Worm (Caenorhabditis elegans): Measurements from ENCODE around the gene E04F6.6.
A peak's percentile ranks its signal among the peaks of the same experiment; 100 is the strongest.

E04F6.6 gene

DNA sequence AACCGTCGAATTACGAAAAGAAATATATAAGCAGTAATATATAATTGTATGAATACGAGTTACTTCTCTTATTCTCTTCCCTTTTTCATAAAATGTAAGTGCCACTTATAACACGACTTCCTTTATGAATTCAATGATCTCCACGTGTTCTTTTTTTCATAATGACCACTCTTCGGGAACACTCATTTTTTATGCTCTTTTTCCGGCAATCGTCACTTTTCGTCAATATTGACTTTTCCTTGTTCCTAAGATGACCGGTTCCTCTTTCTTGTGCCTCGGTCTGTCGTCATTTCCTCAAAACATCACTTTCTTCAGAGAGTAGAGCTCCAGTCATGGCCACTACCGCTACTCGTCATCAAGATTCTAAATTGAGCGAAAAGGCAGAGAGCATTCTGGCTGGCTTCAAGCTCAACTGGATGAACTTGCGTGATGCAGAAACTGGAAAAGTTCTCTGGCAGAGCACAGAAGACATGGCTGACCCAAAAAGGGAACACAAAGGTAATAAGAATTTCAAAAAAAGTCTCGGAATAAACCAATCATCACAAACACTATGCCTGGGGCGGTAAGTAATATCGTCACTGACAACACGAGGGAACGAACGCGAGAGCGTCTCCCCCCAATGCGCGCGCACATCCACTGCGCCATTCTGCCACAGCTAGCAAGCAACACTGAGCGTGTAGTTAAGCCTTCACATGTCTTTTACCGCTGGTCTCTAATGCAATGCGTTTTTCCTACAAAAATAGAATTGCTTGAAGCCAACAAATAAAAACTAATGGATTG, 15.7 kb downstream of the E04F6.6 start, which contains the start of gene pdl-1 (continued):
- peak; percentile 84; the same call in 1 of the 2 replicates for TF ChIP-seq ztf-25 (GFP tag; IDR thresholded peaks at IDR 0.05)
- no peak for TF ChIP-seq F39B2.1 (GFP tag; IDR thresholded peaks at IDR 0.05)
- peak; percentile 76 for TF ChIP-seq somi-1 (GFP tag; optimal IDR thresholded peaks at IDR 0.05)
- peak; percentile 53; the same call in 1 of the 2 replicates for TF ChIP-seq madf-3 (GFP tag; IDR thresholded peaks at IDR 0.05)

DNA sequence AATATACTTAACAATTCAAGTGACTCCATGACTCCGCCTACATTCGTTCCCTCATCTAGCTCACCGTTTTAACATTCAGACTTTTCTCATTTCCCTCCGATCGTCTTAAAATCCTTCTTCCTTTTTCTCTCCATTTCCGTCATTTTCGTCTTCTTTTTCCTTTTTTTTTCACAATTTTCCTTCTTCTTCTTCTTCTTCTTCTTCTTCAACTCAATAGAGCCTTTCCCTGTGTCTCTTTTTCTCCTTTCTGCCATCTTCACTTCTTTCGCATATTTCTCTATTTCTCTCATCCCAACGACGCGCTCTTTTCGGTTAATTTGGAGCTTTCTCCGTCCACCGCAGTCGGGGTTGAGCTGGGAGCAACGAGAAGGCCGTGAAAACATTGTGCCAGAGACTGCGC, 16.7 kb downstream of the E04F6.6 start:
- TF ChIP-seq F57A8.1 (GFP tag; optimal IDR thresholded peaks at IDR 0.05): no peak
- no peak for TF ChIP-seq nhr-27 (tag; optimal IDR thresholded peaks at IDR 0.05)
- no peak for TF ChIP-seq ets-4 (GFP tag; optimal IDR thresholded peaks at IDR 0.05)
- no peak for TF ChIP-seq rpc-1 (optimal IDR thresholded peaks at IDR 0.05)
- no peak for TF ChIP-seq rpc-1 (tag; optimal IDR thresholded peaks at IDR 0.05)
- TF ChIP-seq F39B2.1 (GFP tag; IDR thresholded peaks at IDR 0.05): no peak
- TF ChIP-seq him-1 (tag; optimal IDR thresholded peaks at IDR 0.05): no peak
- TF ChIP-seq pbrm-1 (GFP tag; IDR thresholded peaks at IDR 0.05): no peak
- no peak for TF ChIP-seq snpc-4 (GFP tag; optimal IDR thresholded peaks at IDR 0.05)
- no peak for TF ChIP-seq snpc-4 (tag; optimal IDR thresholded peaks at IDR 0.05)
- no peak for TF ChIP-seq ekl-4 (GFP tag; IDR thresholded peaks at IDR 0.05)
- TF ChIP-seq somi-1 (GFP tag; optimal IDR thresholded peaks at IDR 0.05): no peak
- TF ChIP-seq D2030.7 (GFP tag; IDR thresholded peaks at IDR 0.05): no peak
- no peak for TF ChIP-seq rcor-1 (GFP tag; IDR thresholded peaks at IDR 0.05)
- no peak for TF ChIP-seq snpc-1.3 (tag; optimal IDR thresholded peaks at IDR 0.05; ENCODE audit: insufficient read depth)
- TF ChIP-seq hsf-1 (GFP tag; IDR thresholded peaks at IDR 0.05): no peak
- TF ChIP-seq nfya-1 (tag; optimal IDR thresholded peaks at IDR 0.05; ENCODE audit: borderline replicate concordance, insufficient read depth): no peak
- TF ChIP-seq ztf-22 (GFP tag; optimal IDR thresholded peaks at IDR 0.05): no peak
- TF ChIP-seq mcd-1 (GFP tag; IDR thresholded peaks at IDR 0.05): no peak
- no peak for TF ChIP-seq lin-35 (GFP tag; optimal IDR thresholded peaks at IDR 0.05)

DNA sequence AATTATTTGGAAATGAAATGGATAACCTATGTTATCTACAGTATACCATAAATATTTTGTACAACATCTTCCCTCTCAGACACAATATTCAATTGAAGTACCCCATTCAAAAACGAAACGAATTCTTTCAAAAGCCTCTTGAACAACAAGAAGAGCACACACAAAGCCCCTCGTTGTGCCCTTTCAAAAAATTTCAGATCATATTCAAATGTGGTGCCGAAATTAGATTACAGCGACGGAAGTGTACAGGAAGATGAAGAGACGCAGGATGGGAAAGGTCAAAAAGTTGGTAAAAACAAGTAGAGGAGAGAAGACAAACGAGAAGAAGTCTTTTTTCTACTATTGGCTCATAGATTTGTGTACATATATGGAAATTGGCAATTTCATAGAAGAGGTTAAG, 23.3 kb downstream of the E04F6.6 start:
- TF ChIP-seq rcor-1 (GFP tag; IDR thresholded peaks at IDR 0.05) (no peak), snpc-4 (GFP tag; optimal IDR thresholded peaks at IDR 0.05) (no peak), snpc-4 (tag; optimal IDR thresholded peaks at IDR 0.05) (no peak), him-1 (tag; optimal IDR thresholded peaks at IDR 0.05) (no peak), F52B5.7 (tag; optimal IDR thresholded peaks at IDR 0.05) (no peak), ztf-18 (tag; optimal IDR thresholded peaks at IDR 0.05) (no peak), ceh-27 (GFP tag; optimal IDR thresholded peaks at IDR 0.05) (peak; percentile 18)

DNA sequence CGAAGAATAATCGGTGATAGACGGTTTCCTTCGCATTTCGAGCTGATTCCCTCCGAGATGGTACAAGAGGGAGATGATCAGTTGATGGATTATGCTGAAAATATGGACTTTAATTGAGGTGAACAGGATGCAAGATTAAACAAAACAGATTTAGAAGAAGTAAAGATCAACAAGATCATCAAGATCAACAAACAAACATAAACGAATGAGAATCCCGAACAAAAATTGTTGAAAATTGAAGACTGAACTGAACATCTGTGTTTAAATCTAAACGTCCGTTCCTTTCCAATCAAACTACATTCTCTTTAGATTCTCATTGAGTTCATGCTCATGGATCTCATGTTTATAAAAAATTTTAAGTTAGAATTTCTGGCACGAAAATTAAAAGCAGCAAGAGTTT, 24.5 kb downstream of the E04F6.6 start, which contains the start of gene glc-4:
Gene glc-4, minus strand, starts transcription at position 101 of the 400 bp plus-strand sequence.
- TF ChIP-seq B0261.1 (tag; optimal IDR thresholded peaks at IDR 0.05): no peak
- TF ChIP-seq lir-1 (GFP tag; conservative IDR thresholded peaks at IDR 0.05): no peak
- TF ChIP-seq ceh-58 (GFP tag; IDR thresholded peaks at IDR 0.05): no peak
- no peak for TF ChIP-seq ztf-25 (GFP tag; IDR thresholded peaks at IDR 0.05)
- TF ChIP-seq dox-1 (GFP tag; IDR thresholded peaks at IDR 0.05): no peak
- TF ChIP-seq B0019.2 (GFP tag; conservative IDR thresholded peaks at IDR 0.05): no peak
- no peak for TF ChIP-seq gei-17 (GFP tag; optimal IDR thresholded peaks at IDR 0.05)
- no peak for TF ChIP-seq bed-1 (GFP tag; IDR thresholded peaks at IDR 0.05)
- TF ChIP-seq ekl-4 (GFP tag; IDR thresholded peaks at IDR 0.05): no peak
- TF ChIP-seq Y53G8AR.9 (GFP tag; conservative IDR thresholded peaks at IDR 0.05): no peak
- TF ChIP-seq ztf-22 (GFP tag; optimal IDR thresholded peaks at IDR 0.05): no peak
- no peak for TF ChIP-seq ama-1 (optimal IDR thresholded peaks at IDR 0.05)
- no peak for TF ChIP-seq ama-1 (GFP tag; optimal IDR thresholded peaks at IDR 0.05)
- TF ChIP-seq aptf-2 (GFP tag; conservative IDR thresholded peaks at IDR 0.05): no peak
- no peak for TF ChIP-seq F39B2.1 (GFP tag; IDR thresholded peaks at IDR 0.05)
- no peak for TF ChIP-seq lin-35 (GFP tag; optimal IDR thresholded peaks at IDR 0.05)
- no peak for TF ChIP-seq ZK185.1 (tag; optimal IDR thresholded peaks at IDR 0.05; ENCODE audit: poor library complexity, severe bottlenecking)
